Fruit fly (Drosophila melanogaster) whole organism, embryonic: ENCODE results near the gene CG18135.

ENCODE experiments used
- Antp ChIP-seq: fragments of 200-800 bp; sonication (Bioruptor generic); optimal IDR thresholded peaks from 3 replicates; lab custom pipeline; 2016; ENCODE audit warnings: missing biosample characterization, missing genetic modification characterization
- CG10654 ChIP-seq: fragments of 200-800 bp; sonication (Bioruptor generic); optimal IDR thresholded peaks from 2 replicates; lab custom pipeline; 2016; ENCODE audit warnings: missing biosample characterization, missing genetic modification characterization
- CG10979 ChIP-seq: fragments of 200-800 bp; sonication (Bioruptor generic); optimal IDR thresholded peaks from 2 replicates; lab custom pipeline; 2018; ENCODE audit warnings: missing biosample characterization, mild to moderate bottlenecking, missing genetic modification characterization, moderate library complexity
- CG11085 ChIP-seq: fragments of 200-800 bp; sonication (Bioruptor generic); IDR thresholded peaks from 2 replicates; pipeline ENCODE4 v1.3.6; 2022; ENCODE audit warnings: missing biosample characterization, missing genetic modification characterization
- CG13624 ChIP-seq: fragments of 200-800 bp; sonication (Bioruptor generic); optimal IDR thresholded peaks from 2 replicates; lab custom pipeline; 2016; ENCODE audit warnings: missing biosample characterization, missing genetic modification characterization
- CG14441 ChIP-seq: fragments of 200-800 bp; sonication (Bioruptor generic); IDR thresholded peaks from 2 replicates; pipeline ENCODE4 v1.3.6; 2022; ENCODE audit warnings: missing biosample characterization, missing genetic modification characterization
- CG14860 ChIP-seq: fragments of 200-800 bp; sonication (Bioruptor generic); IDR thresholded peaks from 3 replicates; pipeline ENCODE4 v1.3.6; 2022; ENCODE audit warnings: missing biosample characterization, missing genetic modification characterization; ENCODE audit not compliant: partially characterized antibody
- CG15601 ChIP-seq: fragments of 200-800 bp; sonication (Bioruptor generic); optimal IDR thresholded peaks from 3 replicates; lab custom pipeline; 2019; ENCODE audit warnings: missing biosample characterization, mild to moderate bottlenecking, missing genetic modification characterization, moderate library complexity
- CG1602 ChIP-seq: fragments of 200-800 bp; sonication (Bioruptor generic); optimal IDR thresholded peaks from 3 replicates; lab custom pipeline; 2016; ENCODE audit warnings: missing biosample characterization, missing genetic modification characterization
- CG17359 ChIP-seq: fragments of 200-800 bp; sonication (Bioruptor generic); optimal IDR thresholded peaks from 3 replicates; lab custom pipeline; 2018; ENCODE audit warnings: missing biosample characterization, mild to moderate bottlenecking, missing genetic modification characterization, moderate library complexity
- CG18262 ChIP-seq: fragments of 200-800 bp; optimal IDR thresholded peaks from 3 replicates; lab custom pipeline; 2019; ENCODE audit warnings: missing biosample characterization, mild to moderate bottlenecking, missing genetic modification characterization, moderate library complexity
- CG18599 ChIP-seq: fragments of 200-800 bp; sonication (Bioruptor generic); optimal IDR thresholded peaks from 3 replicates; lab custom pipeline; 2017; ENCODE audit warnings: missing biosample characterization, missing genetic modification characterization, mild to moderate bottlenecking, moderate library complexity, missing genetic modification reagents
- CG2678 ChIP-seq: fragments of 200-800 bp; sonication (Bioruptor generic); optimal IDR thresholded peaks from 3 replicates; lab custom pipeline; 2019; ENCODE audit warnings: missing biosample characterization, mild to moderate bottlenecking, missing genetic modification characterization, moderate library complexity
- CG2712 ChIP-seq: fragments of 200-800 bp; optimal IDR thresholded peaks from 3 replicates; lab custom pipeline; 2019; ENCODE audit warnings: missing biosample characterization, mild to moderate bottlenecking, missing genetic modification characterization, moderate library complexity
- CG3838 ChIP-seq: fragments of 200-800 bp; sonication (Bioruptor generic); optimal IDR thresholded peaks from 3 replicates; lab custom pipeline; 2016; ENCODE audit warnings: missing biosample characterization, missing genetic modification characterization
- CG4854 ChIP-seq: fragments of 200-800 bp; sonication (Bioruptor generic); optimal IDR thresholded peaks from 2 replicates; lab custom pipeline; 2016; ENCODE audit warnings: missing biosample characterization, missing genetic modification characterization, inconsistent platforms
- CG8290 ChIP-seq, 3 experiments: fragments of 200-800 bp; sonication (Bioruptor generic); optimal IDR thresholded peaks; 2 replicates each; lab custom pipeline; 2016 to 2019; ENCODE audit warnings: missing biosample characterization in 3 of 3, missing genetic modification characterization in 3 of 3, mild to moderate bottlenecking in 2 of 3, moderate library complexity in 1 of 3
- CG9609 ChIP-seq: fragments of 200-800 bp; sonication (Bioruptor generic); optimal IDR thresholded peaks from 3 replicates; lab custom pipeline; 2016; ENCODE audit warnings: missing biosample characterization, missing genetic modification characterization
- Camta ChIP-seq: fragments of 200-800 bp; sonication (Bioruptor generic); optimal IDR thresholded peaks from 2 replicates; lab custom pipeline; 2016; ENCODE audit warnings: missing biosample characterization, missing genetic modification characterization
- Dip2 ChIP-seq: fragments of 200-800 bp; sonication (Bioruptor generic); IDR thresholded peaks from 2 replicates; pipeline ENCODE4 v1.3.6; 2022; ENCODE audit warnings: missing biosample characterization, missing genetic modification characterization
- Dp ChIP-seq: fragments of 200-800 bp; sonication (Bioruptor generic); optimal IDR thresholded peaks from 2 replicates; lab custom pipeline; 2018; ENCODE audit warnings: missing biosample characterization, mild to moderate bottlenecking, missing genetic modification characterization, moderate library complexity
- Ets65A ChIP-seq: fragments of 200-800 bp; sonication (Bioruptor generic); peaks from one replicate; lab custom pipeline; 2016; ENCODE audit warnings: missing biosample characterization, missing genetic modification characterization
- HLH54F ChIP-seq: fragments of 200-800 bp; sonication (Bioruptor generic); optimal IDR thresholded peaks from 3 replicates; lab custom pipeline; 2016; ENCODE audit warnings: missing biosample characterization, missing genetic modification characterization
- HLHmδ ChIP-seq: fragments of 200-800 bp; sonication (Bioruptor generic); optimal IDR thresholded peaks from 2 replicates; lab custom pipeline; 2018; ENCODE audit warnings: missing biosample characterization, mild to moderate bottlenecking, missing genetic modification characterization, moderate library complexity
- Lhr ChIP-seq: fragments of 200-800 bp; sonication (Bioruptor generic); optimal IDR thresholded peaks from 3 replicates; lab custom pipeline; 2017; ENCODE audit warnings: mild to moderate bottlenecking, missing biosample characterization, missing genetic modification reagents, missing genetic modification characterization
- MESR4 ChIP-seq: fragments of 200-800 bp; sonication (Bioruptor generic); optimal IDR thresholded peaks from 2 replicates; lab custom pipeline; 2018; ENCODE audit warnings: missing biosample characterization, mild to moderate bottlenecking, missing genetic modification characterization, moderate library complexity
- Mad ChIP-seq: fragments of 200-800 bp; sonication (Bioruptor generic); optimal IDR thresholded peaks from 2 replicates; lab custom pipeline; 2016; ENCODE audit warnings: missing biosample characterization, missing genetic modification characterization
- NFAT ChIP-seq: fragments of 200-800 bp; sonication (Bioruptor generic); IDR thresholded peaks from 2 replicates; pipeline ENCODE4 v1.3.6; 2022; ENCODE audit warnings: missing biosample characterization, missing genetic modification characterization
- Nf-YB ChIP-seq: fragments of 200-800 bp; sonication (Bioruptor generic); optimal IDR thresholded peaks from 3 replicates; lab custom pipeline; 2019; ENCODE audit warnings: missing biosample characterization, mild to moderate bottlenecking, missing genetic modification characterization, moderate library complexity
- Sin3A ChIP-seq: fragments of >200 bp; optimal IDR thresholded peaks from 2 replicates; lab custom pipeline; 2018
- TFAM ChIP-seq: fragments of 200-800 bp; sonication (Bioruptor generic); optimal IDR thresholded peaks from 2 replicates; lab custom pipeline; 2017; ENCODE audit warnings: missing biosample characterization, missing genetic modification characterization, inconsistent platforms
- amos ChIP-seq: fragments of 200-800 bp; sonication (Bioruptor generic); IDR thresholded peaks from 2 replicates; pipeline ENCODE4 v1.3.6; 2022; ENCODE audit warnings: missing biosample characterization, missing genetic modification characterization; ENCODE audit not compliant: partially characterized antibody
- ase ChIP-seq: fragments of 200-800 bp; sonication (Bioruptor generic); IDR thresholded peaks from 3 replicates; pipeline ENCODE4 v1.3.6; 2022; ENCODE audit warnings: missing biosample characterization, missing genetic modification characterization
- bab2 ChIP-seq: fragments of 200-800 bp; sonication (Bioruptor generic); optimal IDR thresholded peaks from 2 replicates; lab custom pipeline; 2016; ENCODE audit warnings: missing biosample characterization, missing genetic modification characterization
- bbx ChIP-seq: fragments of 200-800 bp; sonication (Bioruptor generic); IDR thresholded peaks from 2 replicates; pipeline ENCODE4 v1.3.6; 2022; ENCODE audit warnings: missing biosample characterization, missing genetic modification characterization; ENCODE audit not compliant: partially characterized antibody
- chinmo ChIP-seq: fragments of 200-800 bp; sonication (Bioruptor generic); IDR thresholded peaks from 4 replicates; pipeline ENCODE4 v1.3.6; 2022; ENCODE audit warnings: missing biosample characterization, missing genetic modification characterization; ENCODE audit not compliant: partially characterized antibody
- dmrt99B ChIP-seq: fragments of 200-800 bp; sonication (Bioruptor generic); optimal IDR thresholded peaks from 2 replicates; lab custom pipeline; 2018; ENCODE audit warnings: missing biosample characterization, mild to moderate bottlenecking, missing genetic modification characterization, moderate library complexity
- ftz-f1 ChIP-seq: fragments of 200-800 bp; sonication (Bioruptor generic); optimal IDR thresholded peaks from 2 replicates; lab custom pipeline; 2016; ENCODE audit warnings: missing biosample characterization, missing genetic modification characterization
- gfzf ChIP-seq: fragments of 200-800 bp; sonication (Bioruptor generic); optimal IDR thresholded peaks from 2 replicates; lab custom pipeline; 2016; ENCODE audit warnings: missing biosample characterization, mild to moderate bottlenecking, missing genetic modification characterization, moderate library complexity
- ind ChIP-seq: fragments of 200-800 bp; sonication (Bioruptor generic); optimal IDR thresholded peaks from 3 replicates; lab custom pipeline; 2016; ENCODE audit warnings: missing biosample characterization, missing genetic modification characterization
- klu ChIP-seq: fragments of 200-800 bp; sonication (Bioruptor generic); IDR thresholded peaks from 2 replicates; pipeline ENCODE4 v1.3.6; 2022; ENCODE audit warnings: missing biosample characterization, missing genetic modification characterization
- kni ChIP-seq: fragments of 200-800 bp; sonication (Bioruptor generic); optimal IDR thresholded peaks from 3 replicates; lab custom pipeline; 2017; ENCODE audit warnings: mild to moderate bottlenecking, missing biosample characterization, missing genetic modification reagents, missing genetic modification characterization
- nerfin-2 ChIP-seq: fragments of 200-800 bp; sonication (Bioruptor generic); IDR thresholded peaks from 2 replicates; pipeline ENCODE4 v1.3.6; 2022; ENCODE audit warnings: missing biosample characterization, missing genetic modification characterization; ENCODE audit not compliant: partially characterized antibody
- row ChIP-seq: fragments of 200-800 bp; sonication (Bioruptor generic); IDR thresholded peaks from 3 replicates; pipeline ENCODE4 v1.3.6; 2022; ENCODE audit warnings: missing biosample characterization, missing genetic modification characterization
- run ChIP-seq: fragments of 200-800 bp; sonication (Bioruptor generic); optimal IDR thresholded peaks from 3 replicates; lab custom pipeline; 2018; ENCODE audit warnings: missing biosample characterization, mild to moderate bottlenecking, missing genetic modification characterization
- schlank ChIP-seq: fragments of 200-800 bp; sonication (Bioruptor generic); optimal IDR thresholded peaks from 2 replicates; lab custom pipeline; 2018; ENCODE audit warnings: missing biosample characterization, mild to moderate bottlenecking, missing genetic modification characterization
- sima ChIP-seq: fragments of 200-800 bp; sonication (Bioruptor generic); optimal IDR thresholded peaks from 2 replicates; lab custom pipeline; 2016; ENCODE audit warnings: missing biosample characterization, missing genetic modification characterization
- stwl ChIP-seq: fragments of 200-800 bp; sonication (Bioruptor generic); optimal IDR thresholded peaks from 3 replicates; lab custom pipeline; 2018; ENCODE audit warnings: missing biosample characterization, mild to moderate bottlenecking, missing genetic modification characterization, moderate library complexity
- usp ChIP-seq: fragments of >200 bp; optimal IDR thresholded peaks from 2 replicates; lab custom pipeline; 2017; ENCODE audit warnings: missing biosample characterization, missing genetic modification characterization
- vvl ChIP-seq: fragments of 200-800 bp; sonication (Bioruptor generic); IDR thresholded peaks from 2 replicates; pipeline ENCODE4 v1.3.6; 2022; ENCODE audit warnings: missing biosample characterization, missing genetic modification characterization
- zf30C ChIP-seq: fragments of 200-800 bp; sonication (Bioruptor generic); optimal IDR thresholded peaks from 3 replicates; lab custom pipeline; 2018; ENCODE audit warnings: missing biosample characterization, mild to moderate bottlenecking, missing genetic modification characterization

The CG18135 gene

DNA sequence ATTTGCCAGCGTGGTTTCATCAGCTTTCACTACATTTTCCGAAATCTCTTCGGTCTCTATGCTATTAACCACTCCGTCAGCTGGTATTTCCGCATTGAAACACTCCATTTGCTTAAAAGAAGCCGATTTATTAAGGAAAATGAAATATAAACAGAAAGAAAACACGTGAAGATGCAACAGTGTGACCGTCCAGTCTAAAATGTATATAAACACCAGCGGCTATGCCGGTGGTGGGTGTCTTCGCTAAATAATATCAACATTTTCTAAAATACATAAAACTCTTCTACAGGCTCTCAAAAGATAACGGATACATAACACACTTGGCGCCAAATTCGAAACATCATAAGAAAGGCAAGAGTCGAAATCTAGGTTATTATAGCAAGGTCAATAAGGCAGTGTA lies 2.3 kb upstream of the CG18135 start, which contains the start of gene CG3808 (continued):
- no peak for TF ChIP-seq ase
- TF ChIP-seq vvl, result peak; percentile 28
- TF ChIP-seq ind (GFP tag; lab: Kevin White, UChicago), result no peak
- TF ChIP-seq CG10979 (tag; lab: Kevin White, UChicago), result peak; percentile 1
- no peak for TF ChIP-seq TFAM (GFP tag; lab: Kevin White, UChicago)
- TF ChIP-seq Antp, result peak; percentile 5
- no peak for TF ChIP-seq usp
- no peak for TF ChIP-seq klu (GFP tag; lab: Robert Waterston, UW)
- no peak for TF ChIP-seq dmrt99B (tag; lab: Kevin White, UChicago)
- TF ChIP-seq CG8290 (GFP tag; optimal IDR thresholded peaks at IDR 0.05; lab: Kevin White, UChicago), result peak; percentile 5
- peak in 1 of 2 experiments; percentile 63 for TF ChIP-seq CG8290 (tag; optimal IDR thresholded peaks at IDR 0.05; lab: Kevin White, UChicago)
- peak; percentile 68 for TF ChIP-seq stwl (tag; lab: Kevin White, UChicago)
- TF ChIP-seq zf30C (GFP tag; lab: Kevin White, UChicago), result no peak
- no peak for TF ChIP-seq bab2
- peak; percentile 22 for TF ChIP-seq CG15601 (tag; lab: Kevin White, UChicago)
- no peak for TF ChIP-seq run
- no peak for TF ChIP-seq schlank (tag; lab: Kevin White, UChicago)
- TF ChIP-seq Mad, result peak; percentile 39
- TF ChIP-seq sima, result no peak
- no peak for TF ChIP-seq CG10654 (GFP tag; lab: Kevin White, UChicago)
- TF ChIP-seq CG18262, result peak; percentile 7
- no peak for TF ChIP-seq chinmo (GFP tag; lab: Robert Waterston, UW)
- no peak for TF ChIP-seq CG2678
- TF ChIP-seq kni (GFP tag; lab: Kevin White, UChicago), result no peak
- no peak for TF ChIP-seq CG3838
- no peak for TF ChIP-seq CG17359 (tag; lab: Kevin White, UChicago)
- peak; percentile 6; the same call in 1 of the 2 replicates for TF ChIP-seq bbx
- peak; percentile 88 for TF ChIP-seq Lhr (GFP tag; lab: Kevin White, UChicago)
- TF ChIP-seq Ets65A, result peak; percentile 91
- peak; percentile 38; the same call in 1 of the 2 replicates for TF ChIP-seq CG14441 (GFP tag; lab: Robert Waterston, UW)
- TF ChIP-seq MESR4 (GFP tag; lab: Kevin White, UChicago), result peak; percentile 41
- TF ChIP-seq CG1602 (GFP tag; lab: Kevin White, UChicago), result no peak
- no peak for TF ChIP-seq CG18599 (GFP tag; lab: Kevin White, UChicago)
- no peak for TF ChIP-seq HLHmδ (GFP tag; lab: Kevin White, UChicago)
- TF ChIP-seq gfzf (GFP tag; lab: Kevin White, UChicago), result peak; percentile 98
- peak; percentile 17; the same call in 1 of the 2 replicates for TF ChIP-seq amos (GFP tag; lab: Robert Waterston, UW)
- TF ChIP-seq Nf-YB (GFP tag; lab: Kevin White, UChicago), result no peak
- TF ChIP-seq CG11085 (GFP tag; lab: Robert Waterston, UW), result no peak
- TF ChIP-seq NFAT, result no peak
- peak; percentile 19 for TF ChIP-seq CG4854 (GFP tag; lab: Kevin White, UChicago)
- TF ChIP-seq nerfin-2 (GFP tag; lab: Robert Waterston, UW), result no peak
- peak; percentile 13; the same call in 2 of the 3 replicates for TF ChIP-seq row
- no peak for TF ChIP-seq Dip2
- TF ChIP-seq Sin3A, result peak; percentile 42
- TF ChIP-seq Dp (GFP tag; lab: Kevin White, UChicago), result peak; percentile 100
- TF ChIP-seq Camta (GFP tag; lab: Kevin White, UChicago), result peak; percentile 9
- TF ChIP-seq CG9609 (GFP tag; lab: Kevin White, UChicago), result no peak
- TF ChIP-seq ftz-f1 (GFP tag; lab: Kevin White, UChicago), result peak; percentile 46
- TF ChIP-seq HLH54F (GFP tag; lab: Kevin White, UChicago), result peak; percentile 8
- TF ChIP-seq CG2712 (tag; lab: Kevin White, UChicago), result peak; percentile 56
- TF ChIP-seq CG13624 (GFP tag; lab: Kevin White, UChicago), result peak; percentile 14
- no peak for TF ChIP-seq CG14860 (GFP tag; lab: Robert Waterston, UW)
